Fruit fly (Drosophila melanogaster) S2 (cell line): ENCODE measurements around the gene PhKgamma.

Experiments used
- CG8478 ChIP-seq: fragments of >200 bp; optimal IDR thresholded peaks from 2 replicates; lab custom pipeline; 2018
- CTCF ChIP-seq, 2 experiments: fragments of >200 bp; optimal IDR thresholded peaks; 2 replicates each; lab custom pipeline; 2018

- TF ChIP-seq CG8478 = no peak
- TF ChIP-seq CTCF (optimal IDR thresholded peaks at IDR 0.05; lab: Kevin White, UChicago) = no peak
Observed at dm6 chrX:11713808-11714528, 19.0 kb downstream of the PhKgamma start.
